Fruit fly (Drosophila melanogaster): ENCODE results near the gene CG14650.

DNA sequence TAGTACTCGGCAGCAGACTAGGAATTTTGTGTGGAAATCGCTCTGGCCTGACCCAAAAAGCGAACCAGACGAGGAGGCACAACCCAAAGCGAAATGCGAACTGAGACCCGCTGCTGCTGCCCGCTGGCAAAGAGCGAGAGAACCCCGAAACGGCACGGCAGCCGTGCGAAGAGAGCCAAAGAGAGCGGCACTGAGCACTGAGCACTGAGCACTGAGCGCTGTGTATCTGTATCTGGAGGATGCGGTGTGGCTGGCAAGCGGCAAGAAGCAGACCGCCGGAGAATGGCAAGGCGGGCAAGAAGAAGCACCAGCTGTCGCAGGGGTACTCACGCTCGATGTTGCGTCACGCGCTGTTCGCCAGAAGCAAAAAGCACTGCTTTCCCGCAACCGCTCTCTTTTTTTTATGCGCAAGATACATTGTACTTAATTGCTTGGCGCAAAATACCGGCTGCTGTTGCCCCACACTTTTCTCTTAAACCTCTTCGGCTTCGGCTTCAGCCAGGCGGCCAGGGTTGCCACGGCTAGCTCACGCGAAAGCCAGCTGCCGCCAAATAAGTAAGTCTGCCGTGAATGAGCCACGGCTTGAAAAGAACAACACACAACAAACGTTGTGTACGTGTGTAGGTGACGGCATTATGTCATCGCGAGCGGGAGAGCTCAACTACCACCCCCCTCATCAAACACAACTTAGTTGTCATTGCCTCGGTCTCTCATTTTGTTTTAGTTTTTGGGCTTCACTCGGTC, 16.2 kb downstream of the CG14650 start:
- TF ChIP-seq CG1621 (tag; optimal IDR thresholded peaks at IDR 0.05) (peak; percentile 67), fd59A (GFP tag; optimal IDR thresholded peaks at IDR 0.05) (no peak), net (GFP tag; optimal IDR thresholded peaks at IDR 0.05) (peak; percentile 27), ss (GFP tag; optimal IDR thresholded peaks at IDR 0.05) (peak; percentile 48 to 62), Hr4 (GFP tag; optimal IDR thresholded peaks at IDR 0.05) (no peak), CG31627 (GFP tag; optimal IDR thresholded peaks at IDR 0.05) (no peak), achi (GFP tag; optimal IDR thresholded peaks at IDR 0.05) (no peak)
